Worm (Caenorhabditis elegans) whole organism, midembryonic: ENCODE measurements around the gene fbxc-26.

Source experiments
- T22C8.4 ChIP-seq: fragments of 200-800 bp; sonication (Bioruptor generic); IDR thresholded peaks from 2 replicates; pipeline ENCODE4 v1.3.6; 2022; ENCODE audit warnings: missing genetic modification characterization, missing compliant biosample characterization
- flt-1 ChIP-seq: fragments of 200-800 bp; sonication (Bioruptor generic); IDR thresholded peaks from 2 replicates; pipeline ENCODE4 v1.3.6; 2022; ENCODE audit warnings: missing genetic modification characterization, missing compliant biosample characterization
- klf-2 ChIP-seq: fragments of 200-800 bp; sonication (Bioruptor generic); conservative IDR thresholded peaks from 2 replicates; pipeline ENCODE4 v1.3.6; 2022; ENCODE audit warnings: missing genetic modification reagents, missing genetic modification characterization, missing compliant biosample characterization
- med-1 ChIP-seq: sonication (generic microtip); optimal IDR thresholded peaks from 2 replicates; lab custom pipeline; 2017; ENCODE audit warnings: missing genetic modification characterization, mild to moderate bottlenecking, missing compliant biosample characterization, antibody characterized with exemption, missing genetic modification reagents; ENCODE audit not compliant: insufficient read depth
- ref-1 ChIP-seq: fragments of 200-800 bp; sonication (Bioruptor generic); conservative IDR thresholded peaks from 2 replicates; pipeline ENCODE4 v1.3.6; 2022; ENCODE audit warnings: missing genetic modification reagents, missing genetic modification characterization, missing compliant biosample characterization
- tab-1 ChIP-seq: fragments of 200-800 bp; sonication (Bioruptor generic); IDR thresholded peaks from 2 replicates; pipeline ENCODE4 v1.3.6; 2022; ENCODE audit warnings: missing genetic modification characterization, missing compliant biosample characterization
- ztf-23 ChIP-seq: fragments of 200-800 bp; sonication (Bioruptor generic); IDR thresholded peaks from 2 replicates; pipeline ENCODE4 v1.3.6; 2022; ENCODE audit warnings: missing genetic modification reagents, missing genetic modification characterization, missing compliant biosample characterization
- ztf-29 ChIP-seq: fragments of 200-800 bp; sonication (Bioruptor generic); IDR thresholded peaks from 2 replicates; pipeline ENCODE4 v1.3.6; 2022; ENCODE audit warnings: missing genetic modification reagents, missing genetic modification characterization, missing compliant biosample characterization

ce11 chrII:1692827-1693226 is 1.6 kb downstream of the fbxc-26 start, which contains the start of gene fbxc-21:
- no peak for TF ChIP-seq med-1 (GFP tag; lab: Kevin White, UChicago)
- no peak for TF ChIP-seq ztf-29
- no peak for TF ChIP-seq klf-2 (GFP tag; lab: Robert Waterston, UW)
- TF ChIP-seq T22C8.4 (GFP tag; lab: Robert Waterston, UW) = no peak
- no peak for TF ChIP-seq flt-1 (GFP tag; lab: Robert Waterston, UW)
- no peak for TF ChIP-seq ztf-23 (GFP tag; lab: Robert Waterston, UW)
- no peak for TF ChIP-seq ref-1
- no peak for TF ChIP-seq tab-1 (GFP tag; lab: Robert Waterston, UW)
